Fruit fly (Drosophila melanogaster) whole organism, embryonic: ENCODE data around the gene CG10862.

Source experiments
- ATbp ChIP-seq: fragments of 200-800 bp; sonication (Bioruptor generic); optimal IDR thresholded peaks from 2 replicates; lab custom pipeline; 2017; ENCODE audit warnings: missing biosample characterization, mild to moderate bottlenecking, missing genetic modification characterization, missing genetic modification reagents
- Abd-B ChIP-seq: fragments of 200-800 bp; sonication (Bioruptor generic); optimal IDR thresholded peaks from 2 replicates; lab custom pipeline; 2018; ENCODE audit warnings: missing biosample characterization, mild to moderate bottlenecking, missing genetic modification characterization, moderate library complexity
- Antp ChIP-seq: fragments of 200-800 bp; sonication (Bioruptor generic); optimal IDR thresholded peaks from 3 replicates; lab custom pipeline; 2016; ENCODE audit warnings: missing biosample characterization, missing genetic modification characterization
- CG10959 ChIP-seq: fragments of 200-800 bp; sonication (Bioruptor generic); IDR thresholded peaks from 2 replicates; pipeline ENCODE4 v1.3.6; 2022; ENCODE audit warnings: missing biosample characterization, missing genetic modification characterization
- CG11723 ChIP-seq: fragments of 200-800 bp; sonication (Bioruptor generic); optimal IDR thresholded peaks from 2 replicates; lab custom pipeline; 2017; ENCODE audit warnings: missing biosample characterization, mild to moderate bottlenecking, missing genetic modification characterization
- CG12299 ChIP-seq: fragments of 200-800 bp; sonication (Bioruptor generic); optimal IDR thresholded peaks from 2 replicates; lab custom pipeline; 2018; ENCODE audit warnings: missing biosample characterization, mild to moderate bottlenecking, missing genetic modification characterization
- CG12942 ChIP-seq: fragments of 200-800 bp; sonication (Bioruptor generic); optimal IDR thresholded peaks from 3 replicates; lab custom pipeline; 2016; ENCODE audit warnings: missing biosample characterization, missing genetic modification characterization
- CG13123 ChIP-seq: fragments of 200-800 bp; sonication (Bioruptor generic); optimal IDR thresholded peaks from 2 replicates; lab custom pipeline; 2016; ENCODE audit warnings: missing biosample characterization, missing genetic modification characterization
- CG14667 ChIP-seq: fragments of 200-800 bp; sonication (Bioruptor generic); IDR thresholded peaks from 2 replicates; pipeline ENCODE4 v1.3.6; 2022; ENCODE audit warnings: missing biosample characterization, missing genetic modification characterization
- CG15011 ChIP-seq: fragments of 200-800 bp; sonication (Bioruptor generic); optimal IDR thresholded peaks from 3 replicates; lab custom pipeline; 2018; ENCODE audit warnings: missing biosample characterization, mild to moderate bottlenecking, missing genetic modification characterization
- CG1602 ChIP-seq: fragments of 200-800 bp; sonication (Bioruptor generic); optimal IDR thresholded peaks from 3 replicates; lab custom pipeline; 2016; ENCODE audit warnings: missing biosample characterization, missing genetic modification characterization
- CG16779 ChIP-seq: fragments of 200-800 bp; sonication (Bioruptor generic); IDR thresholded peaks from 2 replicates; pipeline ENCODE4 v1.3.6; 2022; ENCODE audit warnings: missing biosample characterization, missing genetic modification characterization
- CG16815 ChIP-seq: fragments of 200-800 bp; sonication (Bioruptor generic); optimal IDR thresholded peaks from 3 replicates; lab custom pipeline; 2017; ENCODE audit warnings: missing biosample characterization, mild to moderate bottlenecking, missing genetic modification characterization
- CG17385 ChIP-seq: fragments of 200-800 bp; sonication (Bioruptor generic); optimal IDR thresholded peaks from 3 replicates; lab custom pipeline; 2018; ENCODE audit warnings: missing biosample characterization, mild to moderate bottlenecking, missing genetic modification characterization
- CG2129 ChIP-seq: fragments of 200-800 bp; sonication (Bioruptor generic); IDR thresholded peaks from 2 replicates; pipeline ENCODE4 v1.3.6; 2022; ENCODE audit warnings: missing biosample characterization, missing genetic modification characterization; ENCODE audit not compliant: partially characterized antibody
- CG2712 ChIP-seq: fragments of 200-800 bp; optimal IDR thresholded peaks from 3 replicates; lab custom pipeline; 2019; ENCODE audit warnings: missing biosample characterization, mild to moderate bottlenecking, missing genetic modification characterization, moderate library complexity
- CG2889 ChIP-seq: fragments of 200-800 bp; sonication (Bioruptor generic); IDR thresholded peaks from 3 replicates; pipeline ENCODE4 v1.3.6; 2022; ENCODE audit warnings: missing biosample characterization, missing genetic modification characterization
- CG33213 ChIP-seq: fragments of 200-800 bp; sonication (Bioruptor generic); optimal IDR thresholded peaks from 3 replicates; lab custom pipeline; 2016; ENCODE audit warnings: missing biosample characterization, missing genetic modification characterization
- CG33557 ChIP-seq: fragments of 200-800 bp; sonication (Bioruptor generic); optimal IDR thresholded peaks from 2 replicates; lab custom pipeline; 2019; ENCODE audit warnings: missing biosample characterization, mild to moderate bottlenecking, missing genetic modification characterization, moderate library complexity
- CG6765 ChIP-seq: fragments of 200-800 bp; sonication (Bioruptor generic); optimal IDR thresholded peaks from 3 replicates; lab custom pipeline; 2017; ENCODE audit warnings: missing biosample characterization, mild to moderate bottlenecking, missing genetic modification characterization
- CG7745 ChIP-seq: fragments of 200-800 bp; sonication (Bioruptor generic); optimal IDR thresholded peaks from 2 replicates; lab custom pipeline; 2018; ENCODE audit warnings: missing biosample characterization, mild to moderate bottlenecking, missing genetic modification characterization, moderate library complexity
- CG8924 ChIP-seq: fragments of 200-800 bp; optimal IDR thresholded peaks from 3 replicates; lab custom pipeline; 2019; ENCODE audit warnings: missing biosample characterization, mild to moderate bottlenecking, missing genetic modification characterization, moderate library complexity
- HLH4C ChIP-seq: fragments of 200-800 bp; sonication (Bioruptor generic); IDR thresholded peaks from 3 replicates; pipeline ENCODE4 v1.3.6; 2022; ENCODE audit warnings: missing biosample characterization, missing genetic modification characterization; ENCODE audit not compliant: partially characterized antibody
- HLH54F ChIP-seq: fragments of 200-800 bp; sonication (Bioruptor generic); optimal IDR thresholded peaks from 3 replicates; lab custom pipeline; 2016; ENCODE audit warnings: missing biosample characterization, missing genetic modification characterization
- Hey ChIP-seq: fragments of 200-800 bp; sonication (Bioruptor generic); optimal IDR thresholded peaks from 3 replicates; lab custom pipeline; 2018; ENCODE audit warnings: missing biosample characterization, mild to moderate bottlenecking, missing genetic modification characterization
- NC2α ChIP-seq: fragments of 200-800 bp; sonication (Bioruptor generic); optimal IDR thresholded peaks from 2 replicates; lab custom pipeline; 2016; ENCODE audit warnings: missing biosample characterization, missing genetic modification characterization
- NK7.1 ChIP-seq: fragments of 200-800 bp; sonication (Bioruptor generic); optimal IDR thresholded peaks from 3 replicates; lab custom pipeline; 2016; ENCODE audit warnings: missing biosample characterization, missing genetic modification characterization
- Poxn ChIP-seq: fragments of 200-800 bp; sonication (Bioruptor generic); IDR thresholded peaks from 2 replicates; pipeline ENCODE4 v1.3.6; 2022; ENCODE audit warnings: missing biosample characterization, missing genetic modification characterization
- Side ChIP-seq: fragments of 200-800 bp; sonication (Bioruptor generic); optimal IDR thresholded peaks from 2 replicates; lab custom pipeline; 2016; ENCODE audit warnings: missing biosample characterization, missing genetic modification characterization
- Sox100B ChIP-seq: fragments of 200-800 bp; sonication (Bioruptor generic); optimal IDR thresholded peaks from 3 replicates; lab custom pipeline; 2018; ENCODE audit warnings: missing biosample characterization, mild to moderate bottlenecking, missing genetic modification characterization
- Xrp1 ChIP-seq: fragments of 200-800 bp; sonication (Bioruptor generic); IDR thresholded peaks from 2 replicates; pipeline ENCODE4 v1.3.6; 2022; ENCODE audit warnings: missing biosample characterization, missing genetic modification characterization
- bowl ChIP-seq: fragments of 200-800 bp; sonication (Bioruptor generic); IDR thresholded peaks from 2 replicates; pipeline ENCODE4 v1.3.6; 2022; ENCODE audit warnings: missing biosample characterization, missing genetic modification characterization
- crol ChIP-seq: fragments of 200-800 bp; sonication (Bioruptor generic); IDR thresholded peaks from 2 replicates; pipeline ENCODE4 v1.3.6; 2022; ENCODE audit warnings: missing biosample characterization, missing genetic modification characterization
- dpn ChIP-seq, 2 experiments: fragments of 200-800 bp; sonication (Bioruptor generic); optimal IDR thresholded peaks; 3 replicates each; lab custom pipeline; 2016; ENCODE audit warnings: missing biosample characterization in 2 of 2, missing genetic modification characterization in 2 of 2
- eve ChIP-seq, 2 experiments: fragments of >200 bp; optimal IDR thresholded peaks; 2 replicates each; lab custom pipeline; 2017; ENCODE audit warnings: missing biosample characterization in 2 of 2, missing genetic modification characterization in 2 of 2
- her ChIP-seq: fragments of 200-800 bp; sonication (Bioruptor generic); optimal IDR thresholded peaks from 2 replicates; lab custom pipeline; 2016; ENCODE audit warnings: missing biosample characterization, missing genetic modification characterization
- klu ChIP-seq: fragments of 200-800 bp; sonication (Bioruptor generic); IDR thresholded peaks from 2 replicates; pipeline ENCODE4 v1.3.6; 2022; ENCODE audit warnings: missing biosample characterization, missing genetic modification characterization
- lola ChIP-seq, 3 experiments: fragments of >200 bp in 2 of 3; fragments of 200-800 bp in 1 of 3; sonication (Bioruptor generic) in 1 of 3; optimal IDR thresholded peaks; 2 replicates each; lab custom pipeline; 2017 to 2019; ENCODE audit warnings: missing biosample characterization in 3 of 3, missing genetic modification characterization in 3 of 3, mild to moderate bottlenecking in 1 of 3, moderate library complexity in 1 of 3
- otp ChIP-seq: fragments of 200-800 bp; sonication (Bioruptor generic); IDR thresholded peaks from 3 replicates; pipeline ENCODE4, ENCODE4 v1.3.6; 2022; ENCODE audit warnings: missing biosample characterization, missing genetic modification characterization
- repo ChIP-seq: fragments of 200-800 bp; sonication (Bioruptor generic); optimal IDR thresholded peaks from 2 replicates; lab custom pipeline; 2016; ENCODE audit warnings: missing biosample characterization, missing genetic modification characterization
- schlank ChIP-seq: fragments of 200-800 bp; sonication (Bioruptor generic); optimal IDR thresholded peaks from 2 replicates; lab custom pipeline; 2018; ENCODE audit warnings: missing biosample characterization, mild to moderate bottlenecking, missing genetic modification characterization
- shn ChIP-seq: fragments of 200-800 bp; sonication (Bioruptor generic); optimal IDR thresholded peaks from 3 replicates; lab custom pipeline; 2016; ENCODE audit warnings: missing biosample characterization, missing genetic modification characterization
- sisA ChIP-seq: fragments of 200-800 bp; sonication (Bioruptor generic); IDR thresholded peaks from 2 replicates; pipeline ENCODE4 v1.3.6; 2022; ENCODE audit warnings: missing biosample characterization, missing genetic modification characterization
- sob ChIP-seq: fragments of 200-800 bp; sonication (Bioruptor generic); IDR thresholded peaks from 2 replicates; pipeline ENCODE4 v1.3.6; 2022; ENCODE audit warnings: missing biosample characterization, missing genetic modification characterization
- tgo ChIP-seq: fragments of 200-800 bp; sonication (Bioruptor generic); IDR thresholded peaks from 3 replicates; pipeline ENCODE4 v1.3.6; 2022; ENCODE audit warnings: missing biosample characterization, missing genetic modification characterization
- tup ChIP-seq: fragments of 200-800 bp; sonication (Bioruptor generic); optimal IDR thresholded peaks from 2 replicates; lab custom pipeline; 2016; ENCODE audit warnings: missing biosample characterization, mild to moderate bottlenecking, missing genetic modification characterization, moderate library complexity
- twi ChIP-seq: fragments of 200-800 bp; optimal IDR thresholded peaks from 2 replicates; lab custom pipeline; 2019; ENCODE audit warnings: missing biosample characterization, mild to moderate bottlenecking, missing genetic modification characterization, moderate library complexity
- vvl ChIP-seq: fragments of 200-800 bp; sonication (Bioruptor generic); IDR thresholded peaks from 2 replicates; pipeline ENCODE4 v1.3.6; 2022; ENCODE audit warnings: missing biosample characterization, missing genetic modification characterization
- zf30C ChIP-seq: fragments of 200-800 bp; sonication (Bioruptor generic); optimal IDR thresholded peaks from 3 replicates; lab custom pipeline; 2018; ENCODE audit warnings: missing biosample characterization, mild to moderate bottlenecking, missing genetic modification characterization

Gene CG10862

DNA sequence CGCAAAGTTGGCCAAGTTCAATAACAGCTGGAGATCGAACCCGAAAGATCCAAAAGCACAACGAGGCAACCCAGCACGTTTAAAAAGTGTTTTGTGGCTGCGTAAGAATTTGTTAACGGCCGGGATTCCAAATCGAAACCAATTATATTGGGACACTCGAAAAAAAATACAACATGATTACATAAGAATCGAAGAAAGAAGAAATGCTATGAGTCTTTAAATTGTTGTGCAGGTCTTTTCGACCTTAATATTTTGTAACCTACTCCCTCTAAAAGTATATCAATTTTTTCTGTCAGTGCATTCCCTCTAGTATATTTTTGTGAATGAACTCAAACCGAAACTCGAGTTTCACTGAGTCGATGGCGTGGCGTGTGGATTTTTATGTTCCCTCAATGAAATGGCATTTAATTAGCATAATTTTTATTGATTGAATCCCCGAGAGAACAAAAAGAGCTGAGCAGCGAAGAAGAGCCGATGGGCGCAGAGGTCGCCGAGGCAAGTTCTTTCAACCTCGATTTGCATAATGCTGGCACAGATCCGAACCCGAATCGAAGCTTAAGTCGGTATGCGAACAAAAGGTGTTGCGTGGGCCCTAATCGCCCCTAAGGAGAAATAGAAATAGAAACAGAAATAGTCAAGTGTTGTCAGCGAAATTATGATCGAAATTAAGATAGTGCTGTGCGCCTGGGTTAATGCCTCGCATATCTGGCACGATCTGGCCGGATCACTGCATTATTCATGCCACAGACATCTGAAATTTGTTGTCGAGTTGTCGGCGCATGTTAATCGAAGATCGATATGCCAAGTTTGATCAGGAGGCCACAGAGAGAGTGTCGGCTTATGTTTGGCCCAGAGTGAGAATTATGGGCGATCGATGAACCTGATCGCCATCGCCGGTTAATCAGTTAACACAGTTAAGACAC, 11.0 kb upstream of the CG10862 start (continued):
- no peak for TF ChIP-seq HLH4C (GFP tag; lab: Robert Waterston, UW)
- no peak for TF ChIP-seq klu (GFP tag; lab: Robert Waterston, UW)
- TF ChIP-seq CG2889 (GFP tag; lab: Robert Waterston, UW): no peak
- TF ChIP-seq repo (GFP tag; lab: Kevin White, UChicago): no peak
- TF ChIP-seq CG2712: peak; percentile 35
- no peak for TF ChIP-seq Hey (tag; lab: Kevin White, UChicago)
- peak in 1 of 3 experiments; percentile 75 for TF ChIP-seq lola (GFP tag; optimal IDR thresholded peaks at IDR 0.05; lab: Kevin White, UChicago)
- no peak for TF ChIP-seq CG10959 (GFP tag; lab: Robert Waterston, UW)
- TF ChIP-seq her (GFP tag; lab: Kevin White, UChicago): peak; percentile 51
- peak in 1 of 2 experiments; percentile 63 for TF ChIP-seq eve (GFP tag; optimal IDR thresholded peaks at IDR 0.05; lab: Kevin White, UChicago)
- no peak for TF ChIP-seq CG14667 (GFP tag; lab: Robert Waterston, UW)
- TF ChIP-seq CG17385 (GFP tag; lab: Kevin White, UChicago): peak; percentile 59
- TF ChIP-seq Side (GFP tag; lab: Kevin White, UChicago): no peak
- TF ChIP-seq vvl: peak; percentile 51
- peak; percentile 40; the same call in 2 of the 3 replicates for TF ChIP-seq tgo (GFP tag; lab: Robert Waterston, UW)
- TF ChIP-seq CG11723 (GFP tag; lab: Kevin White, UChicago): peak; percentile 14
- peak; percentile 44 for TF ChIP-seq ATbp (GFP tag; lab: Kevin White, UChicago)
- peak; percentile 29 for TF ChIP-seq twi (tag; lab: Kevin White, UChicago)
- peak; percentile 10 for TF ChIP-seq shn (GFP tag; lab: Kevin White, UChicago)
- peak; percentile 3 for TF ChIP-seq Antp (GFP tag; lab: Kevin White, UChicago)
- peak; percentile 15 for TF ChIP-seq tup (GFP tag; lab: Kevin White, UChicago)
- peak; percentile 55 for TF ChIP-seq CG1602
- peak; percentile 54 for TF ChIP-seq CG33557 (GFP tag; lab: Kevin White, UChicago)
- no peak for TF ChIP-seq Sox100B (GFP tag; lab: Kevin White, UChicago)
- peak; percentile 50 for TF ChIP-seq Xrp1
- TF ChIP-seq CG7745: no peak
- TF ChIP-seq Poxn: 0 out of 2 replicates have a peak, but pooled peaks have one; percentile 14
- TF ChIP-seq CG8924: peak; percentile 63
- no peak for TF ChIP-seq CG12299 (tag; lab: Kevin White, UChicago)
- no peak for TF ChIP-seq NK7.1
- peak; percentile 21 for TF ChIP-seq zf30C (GFP tag; lab: Kevin White, UChicago)
- no peak for TF ChIP-seq CG6765
- no peak for TF ChIP-seq CG33213
- TF ChIP-seq sob (GFP tag; lab: Robert Waterston, UW): 0 out of 2 replicates have a peak, but pooled peaks have one; percentile 12
- TF ChIP-seq sisA (GFP tag; lab: Robert Waterston, UW): peak; percentile 19; the same call in 1 of the 2 replicates
- TF ChIP-seq dpn (GFP tag; optimal IDR thresholded peaks at IDR 0.05; lab: Kevin White, UChicago): peak in 1 of 2 experiments; percentile 68
- 0 out of 2 replicates have a peak, but pooled peaks have one; percentile 20 for TF ChIP-seq crol (GFP tag; lab: Robert Waterston, UW)
- no peak for TF ChIP-seq schlank
- no peak for TF ChIP-seq CG16779 (GFP tag; lab: Robert Waterston, UW)
- TF ChIP-seq CG12942: peak; percentile 32
- peak; percentile 40 for TF ChIP-seq HLH54F (GFP tag; lab: Kevin White, UChicago)
- TF ChIP-seq CG15011 (GFP tag; lab: Kevin White, UChicago): no peak
- no peak for TF ChIP-seq bowl (GFP tag; lab: Robert Waterston, UW)
- peak; percentile 23 for TF ChIP-seq CG13123 (GFP tag; lab: Kevin White, UChicago)
- TF ChIP-seq otp (GFP tag; lab: Robert Waterston, UW): 0 out of 3 replicates have a peak, but pooled peaks have one; percentile 21
- no peak for TF ChIP-seq CG2129 (GFP tag; lab: Robert Waterston, UW)
- peak; percentile 46 for TF ChIP-seq CG16815
- TF ChIP-seq Abd-B: peak; percentile 62
- TF ChIP-seq NC2α (GFP tag; lab: Kevin White, UChicago): no peak
